Worm (Caenorhabditis elegans) whole organism, young adult: ENCODE measurements around the gene ndub-3.

Source experiments
- F39B2.1 ChIP-seq: fragments of 200-800 bp; sonication (Bioruptor generic); IDR thresholded peaks from 2 replicates; pipeline ENCODE4 v1.3.6; 2022; ENCODE audit warnings: missing genetic modification reagents, missing genetic modification characterization, missing compliant biosample characterization
- Y67H2A.10 ChIP-seq: fragments of 200-800 bp; sonication (Bioruptor generic); conservative IDR thresholded peaks from 2 replicates; pipeline ENCODE4 v1.3.6; 2022; ENCODE audit warnings: missing genetic modification reagents, missing genetic modification characterization, missing compliant biosample characterization
- ceh-79 ChIP-seq: sonication (generic microtip); optimal IDR thresholded peaks from 2 replicates; lab custom pipeline; 2017; ENCODE audit warnings: mild to moderate bottlenecking, missing genetic modification characterization, missing compliant biosample characterization
- let-526 ChIP-seq: fragments of 200-800 bp; sonication (Bioruptor generic); IDR thresholded peaks from 2 replicates; pipeline ENCODE4 v1.3.6; 2022; ENCODE audit warnings: missing genetic modification reagents, missing genetic modification characterization, missing compliant biosample characterization
- snpc-4 ChIP-seq, 5 experiments: fragments of 150-350 bp in 1 of 5; sonication (generic microtip) in 4 of 5; optimal IDR thresholded peaks; 2 replicates each; lab custom pipeline; 2014 to 2018; ENCODE audit warnings: missing genetic modification characterization in 5 of 5, missing biosample characterization in 3 of 5, antibody characterized with exemption in 2 of 5, mild to moderate bottlenecking in 2 of 5, missing compliant biosample characterization in 2 of 5, missing genotype in 2 of 5, moderate library complexity in 2 of 5, missing genetic modification reagents in 1 of 5
- unc-62 ChIP-seq: fragments of 150-350 bp; optimal IDR thresholded peaks from 2 replicates; lab custom pipeline; 2014; ENCODE audit warnings: missing biosample characterization, missing genetic modification reagents, missing genetic modification characterization
- ztf-25 ChIP-seq: fragments of 200-800 bp; sonication (Bioruptor generic); IDR thresholded peaks from 2 replicates; pipeline ENCODE4 v1.3.6; 2022; ENCODE audit warnings: missing genetic modification reagents, missing genetic modification characterization, missing compliant biosample characterization

DNA sequence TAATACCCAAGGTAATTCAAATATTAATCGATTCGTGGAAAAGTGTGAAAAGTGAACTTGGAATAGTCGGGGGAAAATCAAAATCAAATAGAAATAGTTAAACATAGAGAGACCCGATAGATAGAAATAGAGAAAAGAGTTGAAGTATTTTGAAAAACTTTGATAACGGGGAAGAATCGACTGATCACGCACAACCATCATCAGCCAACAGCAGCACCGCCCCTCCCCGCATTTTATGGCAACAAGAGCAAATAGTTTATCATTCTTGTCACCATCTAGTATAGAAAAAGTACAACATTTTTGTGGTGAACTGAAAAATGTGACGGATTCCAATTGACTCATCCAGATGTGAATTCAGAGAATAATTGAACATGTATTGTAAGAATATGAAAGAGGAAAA, 26.9 kb upstream of the ndub-3 start:
- TF ChIP-seq ceh-79 = no peak
- no peak for TF ChIP-seq Y67H2A.10 (GFP tag; lab: Robert Waterston, UW)
- no peak for TF ChIP-seq F39B2.1 (GFP tag; lab: Robert Waterston, UW)
- TF ChIP-seq let-526 (GFP tag; lab: Robert Waterston, UW) = no peak
- no peak for TF ChIP-seq unc-62 (GFP tag; lab: Kevin White, UChicago)
- TF ChIP-seq snpc-4 (GFP tag; optimal IDR thresholded peaks at IDR 0.05; lab: Kevin White, UChicago) = no peak
- TF ChIP-seq snpc-4 (tag; optimal IDR thresholded peaks at IDR 0.05; lab: Kevin White, UChicago) = no peak
- TF ChIP-seq ztf-25 (GFP tag; lab: Robert Waterston, UW) = no peak
